Fruit fly (Drosophila melanogaster): ENCODE measurements around the gene brm.
A peak's percentile ranks its signal among the peaks of the same experiment; 100 is the strongest.

Gene brm

DNA sequence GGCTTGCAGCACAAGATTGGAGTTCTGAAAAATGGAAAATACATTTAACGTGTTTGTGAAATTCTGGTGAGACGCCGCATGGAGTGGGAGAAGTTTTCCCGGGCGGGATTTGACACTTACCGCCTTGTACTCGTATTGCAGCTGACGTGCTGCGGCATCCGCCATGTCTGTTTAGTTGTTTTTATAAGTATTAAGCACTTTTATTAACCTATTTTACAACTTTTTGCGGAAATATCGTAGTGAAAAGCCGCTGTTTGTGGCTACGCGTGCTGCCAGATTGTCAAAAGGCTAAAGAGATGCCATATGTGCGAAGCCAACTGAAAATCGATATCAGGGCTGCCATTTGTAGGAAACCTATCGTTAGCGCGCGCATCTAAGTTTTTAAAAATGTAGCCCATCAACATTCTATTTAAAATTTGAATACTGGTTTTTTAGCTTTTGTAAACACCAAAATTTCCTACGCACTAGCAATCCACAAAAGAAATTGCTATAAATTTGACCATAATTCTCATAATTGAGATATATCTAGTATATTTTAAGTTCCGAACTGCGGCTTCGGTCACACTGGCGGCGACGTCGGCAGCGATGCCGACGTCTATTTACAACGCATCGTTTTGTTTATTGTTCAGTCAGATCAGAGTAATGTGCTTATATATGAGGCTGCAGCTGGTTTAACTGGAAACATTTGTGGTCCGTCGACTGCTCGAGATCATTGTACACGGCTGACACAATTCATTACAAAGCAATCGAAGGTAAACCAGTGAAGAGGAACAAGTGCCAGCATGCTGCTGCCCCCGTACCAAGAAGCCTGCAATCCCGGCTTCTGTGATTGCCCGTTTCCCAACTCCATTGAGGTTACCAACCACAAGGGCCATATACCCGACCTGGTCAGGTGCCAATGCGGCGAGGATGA, 14.8 kb downstream of the brm start, which contains the start of the genes Brr2 and CG10516 (continued):
- TF ChIP-seq foxo (GFP tag; optimal IDR thresholded peaks at IDR 0.05) (no peak), rgr (GFP tag; optimal IDR thresholded peaks at IDR 0.05) (no peak), h (GFP tag; optimal IDR thresholded peaks at IDR 0.05) (no peak), psq (GFP tag; optimal IDR thresholded peaks at IDR 0.05) (peak; percentile 32), pan (optimal IDR thresholded peaks at IDR 0.05) (no peak), Dfd (GFP tag; optimal IDR thresholded peaks at IDR 0.05) (no peak)

dm6 chr3L:15958612-15959315, 23.9 kb downstream of the brm start, which contains the start of gene CG17032:
CG17032 (plus strand) TSS chr3L:15958843.
- TF ChIP-seq Dfd (GFP tag; optimal IDR thresholded peaks at IDR 0.05) (no peak), psq (GFP tag; optimal IDR thresholded peaks at IDR 0.05) (peak; percentile 22), HLH106 (tag; optimal IDR thresholded peaks at IDR 0.05) (no peak), Rel (GFP tag; optimal IDR thresholded peaks at IDR 0.05) (no peak), Rel (tag; optimal IDR thresholded peaks at IDR 0.05) (peak; percentile 92)

DNA sequence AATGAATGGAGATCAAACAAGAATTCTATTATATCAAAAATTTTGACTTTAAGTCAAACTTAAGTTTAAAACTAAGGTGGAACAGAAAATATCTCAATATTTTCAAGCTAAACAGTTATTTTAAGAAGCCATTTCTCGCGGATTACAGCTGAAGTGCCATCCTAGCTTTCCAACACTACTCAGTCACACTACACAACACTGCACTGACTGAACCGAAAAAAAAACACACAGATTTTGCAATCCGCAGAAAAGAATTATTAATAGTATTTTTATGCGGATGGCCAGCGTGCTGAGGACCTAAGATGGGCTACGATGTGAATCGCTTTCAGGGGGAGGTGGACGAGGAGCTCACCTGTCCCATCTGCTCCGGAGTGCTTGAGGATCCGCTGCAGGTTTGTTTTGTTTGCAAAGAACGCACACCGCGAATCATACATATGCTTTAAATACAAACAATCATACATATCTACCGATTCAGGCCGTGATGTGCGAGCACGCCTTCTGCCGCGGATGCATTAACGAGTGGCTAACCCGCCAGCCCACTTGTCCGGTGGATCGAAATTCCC, 26.1 kb downstream of the brm start, which contains the start of gene elgi:
Gene elgi, plus strand, starts transcription at position 103 of the 563 bp plus-strand sequence.
- TF ChIP-seq CG9705 (GFP tag; optimal IDR thresholded peaks at IDR 0.05) (peak; percentile 49), fru (GFP tag; optimal IDR thresholded peaks at IDR 0.05) (peak; percentile 77), tai (GFP tag; optimal IDR thresholded peaks at IDR 0.05) (no peak), woc (GFP tag; optimal IDR thresholded peaks at IDR 0.05) (peak; percentile 85), br (GFP tag; optimal IDR thresholded peaks at IDR 0.05) (peak; percentile 75), pan (optimal IDR thresholded peaks at IDR 0.05) (no peak), HLH106 (tag; optimal IDR thresholded peaks at IDR 0.05) (peak; percentile 58), N (GFP tag; optimal IDR thresholded peaks at IDR 0.05) (no peak), usp (GFP tag; optimal IDR thresholded peaks at IDR 0.05) (no peak), Abd-B (GFP tag; optimal IDR thresholded peaks at IDR 0.05) (no peak), sage (GFP tag; optimal IDR thresholded peaks at IDR 0.05) (no peak), jim (GFP tag; optimal IDR thresholded peaks at IDR 0.05) (no peak), Mio (GFP tag; optimal IDR thresholded peaks at IDR 0.05) (peak; percentile 10), Hr83 (GFP tag; optimal IDR thresholded peaks at IDR 0.05; ENCODE audit: poor library complexity, severe bottlenecking) (peak; percentile 80), brk (GFP tag; optimal IDR thresholded peaks at IDR 0.05) (no peak), h (GFP tag; optimal IDR thresholded peaks at IDR 0.05) (peak; percentile 82), rgr (GFP tag; optimal IDR thresholded peaks at IDR 0.05) (peak; percentile 78), Rel (GFP tag; optimal IDR thresholded peaks at IDR 0.05) (no peak), Rel (tag; optimal IDR thresholded peaks at IDR 0.05) (peak; percentile 54), GATAd (GFP tag; optimal IDR thresholded peaks at IDR 0.05) (no peak), Vsx2 (GFP tag; optimal IDR thresholded peaks at IDR 0.05; ENCODE audit: partially characterized antibody) (no peak), foxo (GFP tag; optimal IDR thresholded peaks at IDR 0.05) (peak in 1 of 2 experiments; percentile 82), Hnf4 (GFP tag; optimal IDR thresholded peaks at IDR 0.05) (no peak), OdsH (GFP tag; optimal IDR thresholded peaks at IDR 0.05) (peak; percentile 46), ey (GFP tag; optimal IDR thresholded peaks at IDR 0.05) (peak; percentile 54), psq (GFP tag; optimal IDR thresholded peaks at IDR 0.05) (peak; percentile 51), sv (GFP tag; optimal IDR thresholded peaks at IDR 0.05) (peak; percentile 52), dl (GFP tag; optimal IDR thresholded peaks at IDR 0.05; ENCODE audit: insufficient read depth in 1 of 2, partially characterized antibody in 2 of 2) (no peak), Dif (GFP tag; optimal IDR thresholded peaks at IDR 0.05; ENCODE audit: partially characterized antibody) (no peak), dsf (GFP tag; optimal IDR thresholded peaks at IDR 0.05; ENCODE audit: borderline replicate concordance) (no peak), CrebA (GFP tag; optimal IDR thresholded peaks at IDR 0.05; ENCODE audit: borderline replicate concordance) (no peak), Dfd (GFP tag; optimal IDR thresholded peaks at IDR 0.05) (no peak), Hr78 (GFP tag; optimal IDR thresholded peaks at IDR 0.05) (no peak), Myc (optimal IDR thresholded peaks at IDR 0.05) (peak; percentile 88), dmrt93B (GFP tag; optimal IDR thresholded peaks at IDR 0.05) (no peak), lola (GFP tag; optimal IDR thresholded peaks at IDR 0.05) (no peak), CG32264 (GFP tag; optimal IDR thresholded peaks at IDR 0.05) (peak; percentile 47), Jra (GFP tag; optimal IDR thresholded peaks at IDR 0.05) (no peak), Sp1 (GFP tag; optimal IDR thresholded peaks at IDR 0.05) (peak; percentile 60)
